Fruit fly (Drosophila melanogaster) whole organism, wandering third instar larva: Measurements from ENCODE around the gene PSMG1.

Experiments used
- Abd-B ChIP-seq: fragments of >200 bp; optimal IDR thresholded peaks from 2 replicates; lab custom pipeline; 2017; ENCODE audit warnings: missing biosample characterization, missing genetic modification characterization
- CG32264 ChIP-seq: fragments of 200-800 bp; sonication (Bioruptor generic); optimal IDR thresholded peaks from 2 replicates; lab custom pipeline; 2016; ENCODE audit warnings: missing biosample characterization, missing genetic modification characterization
- CG9705 ChIP-seq: fragments of 200-800 bp; sonication (Bioruptor generic); optimal IDR thresholded peaks from 2 replicates; lab custom pipeline; 2018; ENCODE audit warnings: missing biosample characterization, mild to moderate bottlenecking, missing genetic modification characterization
- CrebA ChIP-seq: fragments of 200-800 bp; sonication (Bioruptor generic); optimal IDR thresholded peaks from 2 replicates; lab custom pipeline; 2016; ENCODE audit warnings: missing biosample characterization, mild to moderate bottlenecking, missing genetic modification characterization, borderline replicate concordance
- Dif ChIP-seq: fragments of 200-275, 200-300 bp; sonication (Bioruptor generic); optimal IDR thresholded peaks from 2 replicates; lab custom pipeline; 2018; ENCODE audit warnings: missing biosample characterization, missing genetic modification characterization; ENCODE audit not compliant: partially characterized antibody
- GATAd ChIP-seq: sonication (Bioruptor generic); optimal IDR thresholded peaks from 2 replicates; lab custom pipeline; 2016; ENCODE audit warnings: missing biosample characterization, missing genetic modification characterization
- HLH106 ChIP-seq: fragments of 200-800 bp; optimal IDR thresholded peaks from 3 replicates; lab custom pipeline; 2019; ENCODE audit warnings: missing biosample characterization, mild to moderate bottlenecking, missing genetic modification characterization, moderate library complexity
- Hnf4 ChIP-seq: fragments of 200-800 bp; sonication (Bioruptor generic); optimal IDR thresholded peaks from 2 replicates; lab custom pipeline; 2016; ENCODE audit warnings: missing biosample characterization, mild to moderate bottlenecking, missing genetic modification characterization
- Hr83 ChIP-seq: fragments of 200-300 bp; sonication (Bioruptor generic); optimal IDR thresholded peaks from 2 replicates; lab custom pipeline; 2016; ENCODE audit warnings: missing biosample characterization, mild to moderate bottlenecking, missing genetic modification characterization, moderate library complexity; ENCODE audit not compliant: poor library complexity, severe bottlenecking
- Jra ChIP-seq: sonication (Bioruptor generic); optimal IDR thresholded peaks from 2 replicates; lab custom pipeline; 2016; ENCODE audit warnings: missing biosample characterization, missing genetic modification characterization
- Myc ChIP-seq: fragments of >200 bp; optimal IDR thresholded peaks from 2 replicates; lab custom pipeline; 2017
- OdsH ChIP-seq: fragments of 200-800 bp; sonication (Bioruptor generic); optimal IDR thresholded peaks from 2 replicates; lab custom pipeline; 2016; ENCODE audit warnings: missing biosample characterization, mild to moderate bottlenecking, missing genetic modification characterization
- Rel ChIP-seq, 2 experiments: fragments of 200-800 bp; sonication (Bioruptor generic) in 1 of 2; optimal IDR thresholded peaks; 2 replicates in 1 of 2; 3 replicates in 1 of 2; lab custom pipeline; 2016 to 2019; ENCODE audit warnings: mild to moderate bottlenecking in 2 of 2, missing biosample characterization in 2 of 2, missing genetic modification characterization in 2 of 2, moderate library complexity in 1 of 2
- Sp1 ChIP-seq: fragments of 200-800 bp; sonication (Bioruptor generic); optimal IDR thresholded peaks from 3 replicates; lab custom pipeline; 2019; ENCODE audit warnings: missing biosample characterization, mild to moderate bottlenecking, missing genetic modification characterization, moderate library complexity
- Vsx2 ChIP-seq: fragments of 200-300, 225-300 bp; sonication (Bioruptor generic); optimal IDR thresholded peaks from 2 replicates; lab custom pipeline; 2018; ENCODE audit warnings: missing biosample characterization, missing genetic modification characterization; ENCODE audit not compliant: partially characterized antibody
- br ChIP-seq: fragments of 200-800 bp; sonication (Bioruptor generic); optimal IDR thresholded peaks from 2 replicates; lab custom pipeline; 2016; ENCODE audit warnings: missing biosample characterization, missing genetic modification characterization
- brk ChIP-seq: fragments of 200-800 bp; sonication (Bioruptor generic); optimal IDR thresholded peaks from 2 replicates; lab custom pipeline; 2016; ENCODE audit warnings: missing biosample characterization, mild to moderate bottlenecking, missing genetic modification characterization
- dmrt93B ChIP-seq: fragments of 200-800 bp; sonication (Bioruptor generic); optimal IDR thresholded peaks from 2 replicates; lab custom pipeline; 2018; ENCODE audit warnings: missing biosample characterization, mild to moderate bottlenecking, missing genetic modification characterization
- dsf ChIP-seq: sonication (Bioruptor generic); optimal IDR thresholded peaks from 2 replicates; lab custom pipeline; 2016; ENCODE audit warnings: missing biosample characterization, missing genetic modification characterization, borderline replicate concordance
- ey ChIP-seq: fragments of 200-800 bp; sonication (Bioruptor generic); optimal IDR thresholded peaks from 2 replicates; lab custom pipeline; 2016; ENCODE audit warnings: missing biosample characterization, missing genetic modification characterization
- foxo ChIP-seq, 2 experiments: fragments of 200-800 bp; sonication (Bioruptor generic); optimal IDR thresholded peaks; 2 replicates in 1 of 2; 3 replicates in 1 of 2; lab custom pipeline; 2016 to 2017; ENCODE audit warnings: missing biosample characterization in 2 of 2, missing genetic modification characterization in 2 of 2
- fru ChIP-seq: fragments of 200-800 bp; sonication (Bioruptor generic); optimal IDR thresholded peaks from 3 replicates; lab custom pipeline; 2016; ENCODE audit warnings: missing biosample characterization, mild to moderate bottlenecking, missing genetic modification characterization
- h ChIP-seq: fragments of 200-800 bp; sonication (Bioruptor generic); optimal IDR thresholded peaks from 3 replicates; lab custom pipeline; 2016; ENCODE audit warnings: missing biosample characterization, mild to moderate bottlenecking, missing genetic modification characterization
- jim ChIP-seq: fragments of 175-275, 200-325 bp; sonication (Bioruptor generic); optimal IDR thresholded peaks from 2 replicates; lab custom pipeline; 2016; ENCODE audit warnings: missing biosample characterization, mild to moderate bottlenecking, missing genetic modification characterization
- pan ChIP-seq: fragments of >200 bp; optimal IDR thresholded peaks from 2 replicates; lab custom pipeline; 2017
- psq ChIP-seq: fragments of 200-800 bp; sonication (Bioruptor generic); optimal IDR thresholded peaks from 3 replicates; lab custom pipeline; 2017; ENCODE audit warnings: missing biosample characterization, mild to moderate bottlenecking, missing genetic modification characterization, moderate library complexity
- rgr ChIP-seq: fragments of 200-800 bp; sonication (Bioruptor generic); optimal IDR thresholded peaks from 3 replicates; lab custom pipeline; 2016; ENCODE audit warnings: missing biosample characterization, mild to moderate bottlenecking, missing genetic modification characterization
- sage ChIP-seq: fragments of 200-800 bp; sonication (Bioruptor generic); optimal IDR thresholded peaks from 2 replicates; lab custom pipeline; 2016; ENCODE audit warnings: missing biosample characterization, mild to moderate bottlenecking, missing genetic modification characterization
- sv ChIP-seq: fragments of 200-800 bp; sonication (Bioruptor generic); optimal IDR thresholded peaks from 3 replicates; lab custom pipeline; 2016; ENCODE audit warnings: missing biosample characterization, missing genetic modification characterization
- tai ChIP-seq: sonication (Bioruptor generic); optimal IDR thresholded peaks from 2 replicates; lab custom pipeline; 2016; ENCODE audit warnings: missing biosample characterization, missing genetic modification characterization
- usp ChIP-seq: fragments of >200 bp; optimal IDR thresholded peaks from 2 replicates; lab custom pipeline; 2017; ENCODE audit warnings: missing biosample characterization, missing genetic modification characterization
- woc ChIP-seq: sonication (Bioruptor generic); optimal IDR thresholded peaks from 2 replicates; lab custom pipeline; 2016; ENCODE audit warnings: missing biosample characterization, mild to moderate bottlenecking, missing genetic modification characterization

The PSMG1 gene

DNA sequence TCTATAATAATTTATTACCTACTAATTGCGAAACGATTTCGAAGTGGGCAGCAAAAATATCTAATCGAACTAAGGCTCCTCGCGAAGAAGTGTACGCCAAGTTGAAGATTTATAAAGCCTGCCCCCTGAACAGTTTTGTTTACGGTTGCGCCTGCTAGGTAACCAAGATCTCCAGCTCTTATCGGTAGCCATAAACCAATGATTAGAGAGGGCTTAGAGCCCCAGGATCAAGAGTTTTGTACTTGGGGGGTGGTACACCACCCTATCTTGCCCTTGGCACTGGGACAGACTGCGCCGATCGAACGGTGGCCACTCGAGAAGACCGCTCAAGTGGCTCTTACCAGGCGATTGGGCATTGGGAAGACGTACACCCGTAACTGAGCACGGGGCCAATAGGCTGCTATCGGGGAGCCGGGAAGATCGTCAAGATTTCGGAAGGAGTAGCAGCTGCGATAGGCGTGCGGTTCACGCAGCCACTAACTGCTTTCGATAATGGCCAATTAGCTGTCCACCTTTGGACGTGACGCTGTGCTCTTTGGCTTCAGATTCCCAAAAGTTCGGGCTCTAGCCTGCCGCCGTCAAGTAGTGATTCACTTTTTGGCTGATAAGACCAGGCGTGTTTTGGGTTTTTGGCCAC lies 38.3 kb upstream of the PSMG1 start:
- TF ChIP-seq GATAd (GFP tag; lab: Kevin White, UChicago) = no peak

DNA sequence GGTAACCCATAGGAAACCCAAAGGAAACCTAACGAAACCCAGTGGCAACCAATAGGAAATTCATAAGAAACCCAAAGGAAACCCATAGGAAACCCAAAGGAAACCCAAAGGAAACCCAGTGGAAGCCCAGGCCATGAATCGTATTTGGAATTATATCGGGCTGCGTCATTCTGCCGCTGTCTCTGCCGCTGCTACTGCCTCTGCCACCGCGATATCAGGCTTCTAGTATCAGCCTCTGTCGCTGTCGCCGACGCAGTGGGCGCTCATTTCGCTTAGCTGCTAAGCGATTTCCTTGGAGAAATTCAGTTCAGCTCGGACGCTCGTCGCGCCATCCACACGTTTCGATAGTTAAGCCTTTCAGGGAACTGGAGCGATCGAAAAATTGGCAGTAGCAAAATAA lies 37.2 kb upstream of the PSMG1 start, which contains the start of gene CG1208:
TSS of gene CG1208 (plus strand) at position 301 of the 400 bp plus-strand sequence.
- no peak for TF ChIP-seq usp (GFP tag; lab: Kevin White, UChicago)
- no peak for TF ChIP-seq Myc (lab: Kevin White, UChicago)
- TF ChIP-seq OdsH (GFP tag; lab: Kevin White, UChicago) = no peak
- no peak for TF ChIP-seq CrebA (GFP tag; lab: Kevin White, UChicago)

DNA sequence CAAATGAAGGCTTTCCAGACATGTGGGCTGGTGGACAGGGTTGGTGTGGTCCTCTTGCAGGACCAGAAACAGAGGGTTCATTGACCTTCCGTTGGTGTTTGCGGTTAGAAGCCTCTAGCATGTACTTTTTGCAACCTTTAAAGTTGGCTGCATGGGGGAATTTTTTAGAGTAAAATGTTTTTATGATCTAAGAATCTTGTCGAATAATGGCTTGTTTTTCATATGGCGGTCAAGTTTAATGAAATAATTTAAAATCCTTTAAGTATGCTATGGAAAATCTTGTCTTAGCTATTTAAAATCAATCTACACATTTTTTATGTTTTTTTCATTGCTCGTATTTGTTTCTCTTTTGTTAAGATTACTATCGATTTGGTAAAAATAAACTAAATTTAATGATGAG lies 35.6 kb upstream of the PSMG1 start, which contains the start of gene glob3:
TSS of gene glob3 (plus strand) at position 301 of the 400 bp plus-strand sequence.
- TF ChIP-seq CrebA (GFP tag; lab: Kevin White, UChicago) (no peak), sv (GFP tag; lab: Kevin White, UChicago) (no peak), brk (no peak), OdsH (GFP tag; lab: Kevin White, UChicago) (no peak), woc (GFP tag; lab: Kevin White, UChicago) (no peak), Hr83 (GFP tag; lab: Kevin White, UChicago) (no peak)

DNA sequence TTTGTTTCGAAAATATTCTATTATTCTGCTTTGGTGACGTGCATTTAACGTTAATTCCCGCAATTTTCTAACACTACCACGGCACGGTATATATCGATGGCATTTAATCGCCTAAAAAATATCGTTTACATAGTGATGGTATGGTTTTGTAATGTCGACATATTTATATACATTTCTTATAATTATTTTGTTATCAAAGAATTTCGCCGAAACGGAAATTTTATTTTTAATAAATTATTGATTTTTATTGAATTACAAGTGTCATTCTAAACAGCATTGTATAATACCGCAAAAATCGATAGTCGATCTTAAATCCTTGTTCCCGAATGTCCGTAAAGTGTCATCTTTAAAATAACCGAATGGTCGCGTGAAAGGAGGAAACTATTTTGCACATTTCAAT lies 30.3 kb upstream of the PSMG1 start, which contains the start of the genes Sec20 and dgrn:
TSS of gene Sec20 (minus strand) at position 77 of the 400 bp plus-strand sequence.
TSS of gene dgrn (plus strand) at position 160 of the 400 bp plus-strand sequence.
- TF ChIP-seq sage (GFP tag; lab: Kevin White, UChicago) (peak; percentile 78), CG32264 (peak; percentile 21), dsf (GFP tag; lab: Kevin White, UChicago) (peak; percentile 58), Hr83 (GFP tag; lab: Kevin White, UChicago) (peak; percentile 27), sv (GFP tag; lab: Kevin White, UChicago) (peak; percentile 68), brk (peak; percentile 92), ey (GFP tag; lab: Kevin White, UChicago) (peak; percentile 50), Dif (no peak), Rel (GFP tag; optimal IDR thresholded peaks at IDR 0.05; lab: Kevin White, UChicago) (peak; percentile 25), Rel (tag; optimal IDR thresholded peaks at IDR 0.05; lab: Kevin White, UChicago) (peak; percentile 41), Hnf4 (GFP tag; lab: Kevin White, UChicago) (peak; percentile 88), HLH106 (tag; lab: Kevin White, UChicago) (peak; percentile 78), OdsH (GFP tag; lab: Kevin White, UChicago) (peak; percentile 77), CrebA (GFP tag; lab: Kevin White, UChicago) (peak; percentile 46), Myc (lab: Kevin White, UChicago) (peak; percentile 33), dmrt93B (peak; percentile 45), pan (lab: Kevin White, UChicago) (no peak), rgr (GFP tag; lab: Kevin White, UChicago) (peak; percentile 82), br (GFP tag; lab: Kevin White, UChicago) (peak; percentile 70), Abd-B (GFP tag; lab: Kevin White, UChicago) (no peak), Sp1 (GFP tag; lab: Kevin White, UChicago) (peak; percentile 70), jim (GFP tag; lab: Kevin White, UChicago) (no peak), woc (GFP tag; lab: Kevin White, UChicago) (peak; percentile 76), fru (GFP tag; lab: Kevin White, UChicago) (peak; percentile 67), Jra (GFP tag; lab: Kevin White, UChicago) (peak; percentile 86), tai (GFP tag; lab: Kevin White, UChicago) (no peak), Vsx2 (GFP tag; lab: Kevin White, UChicago) (no peak), h (GFP tag; lab: Kevin White, UChicago) (peak; percentile 83), foxo (GFP tag; optimal IDR thresholded peaks at IDR 0.05; lab: Kevin White, UChicago) (peak in 1 of 2 experiments; percentile 79), psq (GFP tag; lab: Kevin White, UChicago) (peak; percentile 68), CG9705 (GFP tag; lab: Kevin White, UChicago) (peak; percentile 48)
